Worm (Caenorhabditis elegans) whole organism, young adult: ENCODE data around the gene C06E7.2.

Experiments
- B0336.3 ChIP-seq: fragments of 200-800 bp; sonication (Bioruptor generic); IDR thresholded peaks from 2 replicates; pipeline ENCODE4 v1.3.6; 2022; ENCODE audit warnings: missing genetic modification characterization, missing compliant biosample characterization
- D2030.7 ChIP-seq: fragments of 200-800 bp; sonication (Bioruptor generic); IDR thresholded peaks from 2 replicates; pipeline ENCODE4 v1.3.6; 2022; ENCODE audit warnings: missing genetic modification reagents, missing genetic modification characterization, missing compliant biosample characterization
- F23B12.7 ChIP-seq: sonication (generic microtip); optimal IDR thresholded peaks from 2 replicates; lab custom pipeline; 2017; ENCODE audit warnings: missing genetic modification characterization, mild to moderate bottlenecking, missing compliant biosample characterization, antibody characterized with exemption, moderate library complexity; ENCODE audit not compliant: insufficient read depth
- F52B5.7 ChIP-seq: sonication (generic microtip); optimal IDR thresholded peaks from 2 replicates; lab custom pipeline; 2016; ENCODE audit warnings: mild to moderate bottlenecking, missing genetic modification characterization, missing compliant biosample characterization
- K11D2.4 ChIP-seq: fragments of 200-800 bp; sonication (Bioruptor generic); IDR thresholded peaks from 2 replicates; pipeline ENCODE4 v1.3.6; 2022; ENCODE audit warnings: missing genetic modification reagents, missing genetic modification characterization, missing compliant biosample characterization
- K12H6.12 ChIP-seq: fragments of 200-800 bp; sonication (Bioruptor generic); optimal IDR thresholded peaks from 2 replicates; lab custom pipeline; 2018; ENCODE audit warnings: mild to moderate bottlenecking, missing genetic modification characterization, missing compliant biosample characterization
- T07F8.4 ChIP-seq: sonication (generic microtip); optimal IDR thresholded peaks from 2 replicates; lab custom pipeline; 2016; ENCODE audit warnings: mild to moderate bottlenecking, missing genetic modification characterization, moderate library complexity, missing compliant biosample characterization
- Y95B8A.8 ChIP-seq: fragments of 200-800 bp; sonication (Bioruptor generic); IDR thresholded peaks from 2 replicates; pipeline ENCODE4 v1.3.6; 2022; ENCODE audit warnings: missing genetic modification reagents, missing genetic modification characterization, missing compliant biosample characterization
- akir-1 ChIP-seq: fragments of 200-800 bp; sonication (Bioruptor generic); optimal IDR thresholded peaks from 2 replicates; lab custom pipeline; 2018; ENCODE audit warnings: mild to moderate bottlenecking, missing genetic modification characterization, moderate library complexity, missing compliant biosample characterization
- ama-1 ChIP-seq, 3 experiments: fragments of 150-350 bp in 1 of 3; sonication (generic microtip) in 2 of 3; optimal IDR thresholded peaks; 2 replicates each; lab custom pipeline; 2014 to 2018; ENCODE audit warnings: missing biosample characterization in 2 of 3, missing genetic modification characterization in 2 of 3, missing genetic modification reagents in 2 of 3
- aptf-2 ChIP-seq: fragments of 200-800 bp; sonication (Bioruptor generic); conservative IDR thresholded peaks from 2 replicates; pipeline ENCODE4 v1.3.6; 2022; ENCODE audit warnings: missing genetic modification reagents, missing genetic modification characterization, missing compliant biosample characterization
- attf-6 ChIP-seq: fragments of 200-800 bp; sonication (Bioruptor generic); IDR thresholded peaks from 2 replicates; pipeline ENCODE4 v1.3.6; 2022; ENCODE audit warnings: missing genetic modification reagents, missing genetic modification characterization, missing compliant biosample characterization
- bed-1 ChIP-seq: fragments of 200-800 bp; sonication (Bioruptor generic); IDR thresholded peaks from 2 replicates; pipeline ENCODE4 v1.3.6; 2022; ENCODE audit warnings: missing genetic modification reagents, missing genetic modification characterization, missing compliant biosample characterization
- cebp-1 ChIP-seq, 2 experiments: fragments of 200-800 bp in 1 of 2; sonication (Bioruptor generic) in 1 of 2; sonication (generic microtip) in 1 of 2; IDR thresholded peaks in 1 of 2; optimal IDR thresholded peaks in 1 of 2; 2 replicates each; pipeline versions ENCODE4 v1.3.6 to Lab custom; 2017 to 2022; ENCODE audit warnings: missing compliant biosample characterization in 2 of 2, missing genetic modification characterization in 2 of 2, mild to moderate bottlenecking in 1 of 2, missing genetic modification reagents in 1 of 2, moderate library complexity in 1 of 2
- cebp-2 ChIP-seq: fragments of 200-800 bp; sonication (Bioruptor generic); IDR thresholded peaks from 2 replicates; pipeline ENCODE4 v1.3.6; 2022; ENCODE audit warnings: missing genetic modification characterization, missing compliant biosample characterization
- ceh-27 ChIP-seq: fragments of 200-800 bp; sonication (Bioruptor generic); optimal IDR thresholded peaks from 2 replicates; lab custom pipeline; 2018; ENCODE audit warnings: mild to moderate bottlenecking, missing genetic modification characterization, moderate library complexity, missing compliant biosample characterization
- ceh-40 ChIP-seq: fragments of 200-800 bp; sonication (Bioruptor generic); IDR thresholded peaks from 2 replicates; pipeline ENCODE4 v1.3.6; 2022; ENCODE audit warnings: missing genetic modification characterization, missing compliant biosample characterization
- ceh-58 ChIP-seq: fragments of 200-800 bp; sonication (Bioruptor generic); IDR thresholded peaks from 2 replicates; pipeline ENCODE4 v1.3.6; 2022; ENCODE audit warnings: missing genetic modification characterization, missing compliant biosample characterization
- ceh-79 ChIP-seq: sonication (generic microtip); optimal IDR thresholded peaks from 2 replicates; lab custom pipeline; 2017; ENCODE audit warnings: mild to moderate bottlenecking, missing genetic modification characterization, missing compliant biosample characterization
- ceh-91 ChIP-seq: fragments of 200-800 bp; sonication (Bioruptor generic); IDR thresholded peaks from 2 replicates; pipeline ENCODE4 v1.3.6; 2022; ENCODE audit warnings: missing genetic modification reagents, missing genetic modification characterization, missing compliant biosample characterization
- chd-7 ChIP-seq: sonication (generic microtip); optimal IDR thresholded peaks from 2 replicates; lab custom pipeline; 2016; ENCODE audit warnings: mild to moderate bottlenecking, missing genetic modification characterization, moderate library complexity, missing compliant biosample characterization
- efl-1 ChIP-seq: fragments of 150-350 bp; optimal IDR thresholded peaks from 2 replicates; lab custom pipeline; 2014; ENCODE audit warnings: missing biosample characterization, missing genetic modification reagents, missing genetic modification characterization
- egl-44 ChIP-seq: fragments of 200-800 bp; sonication (Bioruptor generic); IDR thresholded peaks from 2 replicates; pipeline ENCODE4 v1.3.6; 2022; ENCODE audit warnings: missing genetic modification reagents, missing genetic modification characterization, missing compliant biosample characterization
- ets-4 ChIP-seq: fragments of 200-800 bp; sonication (Bioruptor generic); optimal IDR thresholded peaks from 2 replicates; lab custom pipeline; 2018; ENCODE audit warnings: mild to moderate bottlenecking, missing genetic modification characterization, missing compliant biosample characterization
- fkh-3 ChIP-seq: sonication (generic microtip); optimal IDR thresholded peaks from 2 replicates; lab custom pipeline; 2016; ENCODE audit warnings: mild to moderate bottlenecking, missing genetic modification characterization, missing compliant biosample characterization
- hlh-26 ChIP-seq: fragments of 200-800 bp; sonication (Bioruptor generic); conservative IDR thresholded peaks from 2 replicates; pipeline ENCODE4 v1.3.6; 2022; ENCODE audit warnings: missing genetic modification reagents, missing genetic modification characterization, missing compliant biosample characterization
- lag-1 ChIP-seq: fragments of 200-800 bp; sonication (Bioruptor generic); IDR thresholded peaks from 2 replicates; pipeline ENCODE4 v1.3.6; 2022; ENCODE audit warnings: missing genetic modification reagents, missing genetic modification characterization, missing compliant biosample characterization
- lin-40 ChIP-seq: sonication (generic microtip); optimal IDR thresholded peaks from 2 replicates; lab custom pipeline; 2016; ENCODE audit warnings: missing genetic modification characterization, mild to moderate bottlenecking, missing compliant biosample characterization, missing genotype, missing genetic modification reagents
- madf-10 ChIP-seq: sonication (generic microtip); optimal IDR thresholded peaks from 2 replicates; lab custom pipeline; 2016; ENCODE audit warnings: mild to moderate bottlenecking, missing genetic modification characterization, missing compliant biosample characterization
- madf-3 ChIP-seq: fragments of 200-800 bp; sonication (Bioruptor generic); IDR thresholded peaks from 2 replicates; pipeline ENCODE4 v1.3.6; 2022; ENCODE audit warnings: missing genetic modification reagents, missing genetic modification characterization, missing compliant biosample characterization
- mxl-1 ChIP-seq: sonication (generic microtip); optimal IDR thresholded peaks from 2 replicates; lab custom pipeline; 2016; ENCODE audit warnings: missing genetic modification characterization, missing compliant biosample characterization
- nfya-1 ChIP-seq: sonication (generic microtip); optimal IDR thresholded peaks from 2 replicates; lab custom pipeline; 2017; ENCODE audit warnings: antibody characterized with exemption, missing compliant biosample characterization, missing genetic modification characterization, borderline replicate concordance; ENCODE audit not compliant: insufficient read depth
- nhr-80 ChIP-seq: sonication (generic microtip); optimal IDR thresholded peaks from 2 replicates; lab custom pipeline; 2016; ENCODE audit warnings: missing genetic modification characterization, missing compliant biosample characterization
- sea-2 ChIP-seq: fragments of 200-800 bp; sonication (Bioruptor generic); IDR thresholded peaks from 2 replicates; pipeline ENCODE4 v1.3.6; 2022; ENCODE audit warnings: missing genetic modification characterization, missing compliant biosample characterization
- snpc-4 ChIP-seq, 5 experiments: fragments of 150-350 bp in 1 of 5; sonication (generic microtip) in 4 of 5; optimal IDR thresholded peaks; 2 replicates each; lab custom pipeline; 2014 to 2018; ENCODE audit warnings: missing genetic modification characterization in 5 of 5, missing biosample characterization in 3 of 5, antibody characterized with exemption in 2 of 5, mild to moderate bottlenecking in 2 of 5, missing compliant biosample characterization in 2 of 5, missing genotype in 2 of 5, moderate library complexity in 2 of 5, missing genetic modification reagents in 1 of 5
- unc-62 ChIP-seq: fragments of 150-350 bp; optimal IDR thresholded peaks from 2 replicates; lab custom pipeline; 2014; ENCODE audit warnings: missing biosample characterization, missing genetic modification reagents, missing genetic modification characterization
- zfh-2 ChIP-seq: fragments of 200-800 bp; sonication (Bioruptor generic); conservative IDR thresholded peaks from 2 replicates; pipeline ENCODE4 v1.3.6; 2022; ENCODE audit warnings: missing genetic modification reagents, missing genetic modification characterization, missing compliant biosample characterization
- ztf-26 ChIP-seq: sonication (generic microtip); optimal IDR thresholded peaks from 2 replicates; lab custom pipeline; 2017; ENCODE audit warnings: missing genetic modification characterization, missing compliant biosample characterization
- ztf-28 ChIP-seq: fragments of 200-800 bp; sonication (Bioruptor generic); IDR thresholded peaks from 2 replicates; pipeline ENCODE4 v1.3.6; 2022; ENCODE audit warnings: missing genetic modification reagents, missing genetic modification characterization, missing compliant biosample characterization

Gene C06E7.2

ce11 chrIV:5839178-5839577 is at the start of gene C06E7.2:
TSS of gene C06E7.2 (plus strand) at chrIV:5839478.
- TF ChIP-seq ztf-28 (GFP tag; lab: Robert Waterston, UW) (no peak), lag-1 (no peak), cebp-2 (GFP tag; lab: Robert Waterston, UW) (no peak)

- TF ChIP-seq aptf-2 (GFP tag; lab: Robert Waterston, UW) (no peak), sea-2 (GFP tag; lab: Robert Waterston, UW) (no peak), lin-40 (tag; lab: Kevin White, UChicago) (no peak), K12H6.12 (tag; lab: Kevin White, UChicago) (no peak), chd-7 (tag; lab: Kevin White, UChicago) (no peak), F52B5.7 (tag; lab: Kevin White, UChicago) (no peak), unc-62 (GFP tag; lab: Kevin White, UChicago) (no peak), cebp-1 (GFP tag; IDR thresholded peaks at IDR 0.05; lab: Robert Waterston, UW) (no peak), cebp-1 (tag; optimal IDR thresholded peaks at IDR 0.05; lab: Kevin White, UChicago) (no peak), ets-4 (GFP tag; lab: Kevin White, UChicago) (no peak), madf-10 (tag; lab: Kevin White, UChicago) (no peak), zfh-2 (GFP tag; lab: Robert Waterston, UW) (no peak), ztf-26 (tag; lab: Kevin White, UChicago) (no peak), ama-1 (optimal IDR thresholded peaks at IDR 0.05; lab: Kevin White, UChicago) (no peak), ama-1 (GFP tag; optimal IDR thresholded peaks at IDR 0.05; lab: Kevin White, UChicago) (no peak), nhr-80 (no peak), hlh-26 (GFP tag; lab: Robert Waterston, UW) (no peak), bed-1 (GFP tag; lab: Robert Waterston, UW) (no peak), attf-6 (no peak), fkh-3 (no peak), mxl-1 (tag; lab: Kevin White, UChicago) (no peak), Y95B8A.8 (no peak)
These were observed 48.3 kb upstream of the C06E7.2 start, which contains the start of gene C31H1.2 for ce11 chrIV:5790993-5791392. TSS of gene C31H1.2 (plus strand) at chrIV:5791293.

- TF ChIP-seq ceh-40 (GFP tag; lab: Robert Waterston, UW) (no peak), zfh-2 (GFP tag; lab: Robert Waterston, UW) (no peak), K11D2.4 (GFP tag; lab: Robert Waterston, UW) (no peak), snpc-4 (GFP tag; optimal IDR thresholded peaks at IDR 0.05; lab: Kevin White, UChicago) (no peak), snpc-4 (tag; optimal IDR thresholded peaks at IDR 0.05; lab: Kevin White, UChicago) (no peak), ceh-27 (GFP tag; lab: Kevin White, UChicago) (no peak), B0336.3 (GFP tag; lab: Robert Waterston, UW) (no peak)
These were observed 43.8 kb upstream of the C06E7.2 start for ce11 chrIV:5795495-5795894.

ce11 chrIV:5796694-5797093 is 42.6 kb upstream of the C06E7.2 start, which contains the start of gene C31H1.5:
TSS of gene C31H1.5 (minus strand) at chrIV:5796794.
- TF ChIP-seq ceh-91 (GFP tag; lab: Robert Waterston, UW): no peak
- TF ChIP-seq madf-3 (GFP tag; lab: Robert Waterston, UW): no peak
- TF ChIP-seq D2030.7: no peak
- TF ChIP-seq egl-44: no peak
- TF ChIP-seq ceh-40 (GFP tag; lab: Robert Waterston, UW): no peak
- TF ChIP-seq nfya-1: no peak
- no peak for TF ChIP-seq T07F8.4 (tag; lab: Kevin White, UChicago)
- no peak for TF ChIP-seq nhr-80
- no peak for TF ChIP-seq bed-1 (GFP tag; lab: Robert Waterston, UW)
- TF ChIP-seq madf-10 (tag; lab: Kevin White, UChicago): no peak
- no peak for TF ChIP-seq akir-1 (GFP tag; lab: Kevin White, UChicago)
- TF ChIP-seq F23B12.7 (tag; lab: Kevin White, UChicago): no peak
- TF ChIP-seq ceh-79 (tag; lab: Kevin White, UChicago): no peak
- TF ChIP-seq efl-1 (GFP tag; lab: Kevin White, UChicago): no peak
- no peak for TF ChIP-seq ceh-58 (GFP tag; lab: Robert Waterston, UW)
- TF ChIP-seq, all 124 proteins: peak for 0
